Fruit fly (Drosophila melanogaster) whole organism, embryonic: ENCODE data around the gene Ostgamma.
A peak's percentile ranks its signal among the peaks of the same experiment; 100 is the strongest.

ENCODE experiments used
- Bdp1 ChIP-seq: fragments of 200-800 bp; sonication (Bioruptor generic); optimal IDR thresholded peaks from 3 replicates; lab custom pipeline; 2016; ENCODE audit warnings: missing biosample characterization, missing genetic modification characterization
- CG10209 ChIP-seq: fragments of 200-800 bp; sonication (Bioruptor generic); optimal IDR thresholded peaks from 3 replicates; lab custom pipeline; 2017; ENCODE audit warnings: missing biosample characterization, mild to moderate bottlenecking, missing genetic modification characterization, missing genetic modification reagents
- CG10979 ChIP-seq: fragments of 200-800 bp; sonication (Bioruptor generic); optimal IDR thresholded peaks from 2 replicates; lab custom pipeline; 2018; ENCODE audit warnings: missing biosample characterization, mild to moderate bottlenecking, missing genetic modification characterization, moderate library complexity
- CG12219 ChIP-seq: fragments of 200-800 bp; sonication (Bioruptor generic); optimal IDR thresholded peaks from 3 replicates; lab custom pipeline; 2018; ENCODE audit warnings: missing biosample characterization, mild to moderate bottlenecking, missing genetic modification characterization
- CG12769 ChIP-seq: fragments of 200-800 bp; sonication (Bioruptor generic); optimal IDR thresholded peaks from 2 replicates; lab custom pipeline; 2019; ENCODE audit warnings: missing biosample characterization, mild to moderate bottlenecking, missing genetic modification characterization, moderate library complexity
- CG14710 ChIP-seq: fragments of 200-800 bp; sonication (Bioruptor generic); optimal IDR thresholded peaks from 3 replicates; lab custom pipeline; 2019; ENCODE audit warnings: missing biosample characterization, mild to moderate bottlenecking, missing genetic modification characterization, moderate library complexity
- CG17186 ChIP-seq: fragments of 200-800 bp; sonication (Bioruptor generic); optimal IDR thresholded peaks from 3 replicates; lab custom pipeline; 2017; ENCODE audit warnings: missing biosample characterization, missing genetic modification reagents, missing genetic modification characterization
- CG1792 ChIP-seq: fragments of 200-800 bp; sonication (Bioruptor generic); optimal IDR thresholded peaks from 2 replicates; lab custom pipeline; 2016; ENCODE audit warnings: missing biosample characterization, missing genetic modification characterization
- CG18619 ChIP-seq: fragments of 200-800 bp; sonication (Bioruptor generic); optimal IDR thresholded peaks from 3 replicates; lab custom pipeline; 2017; ENCODE audit warnings: missing biosample characterization, mild to moderate bottlenecking, missing genetic modification characterization
- CG2712 ChIP-seq: fragments of 200-800 bp; optimal IDR thresholded peaks from 3 replicates; lab custom pipeline; 2019; ENCODE audit warnings: missing biosample characterization, mild to moderate bottlenecking, missing genetic modification characterization, moderate library complexity
- CG34422 ChIP-seq: fragments of 200-800 bp; sonication (Bioruptor generic); IDR thresholded peaks from 3 replicates; pipeline ENCODE4 v1.3.6; 2022; ENCODE audit warnings: missing biosample characterization, missing genetic modification characterization
- CG42726 ChIP-seq: fragments of 200-800 bp; sonication (Bioruptor generic); IDR thresholded peaks from 2 replicates; pipeline ENCODE4 v1.3.6; 2022; ENCODE audit warnings: missing biosample characterization, missing genetic modification characterization; ENCODE audit not compliant: partially characterized antibody
- CG9437 ChIP-seq: fragments of 200-800 bp; sonication (Bioruptor generic); optimal IDR thresholded peaks from 2 replicates; lab custom pipeline; 2018; ENCODE audit warnings: missing biosample characterization, mild to moderate bottlenecking, missing genetic modification characterization
- CG9727 ChIP-seq: fragments of 200-800 bp; sonication (Bioruptor generic); optimal IDR thresholded peaks from 3 replicates; lab custom pipeline; 2017; ENCODE audit warnings: missing biosample characterization, mild to moderate bottlenecking, missing genetic modification characterization
- CHES-1-like ChIP-seq: fragments of 200-800 bp; sonication (Bioruptor generic); optimal IDR thresholded peaks from 2 replicates; lab custom pipeline; 2016; ENCODE audit warnings: missing biosample characterization, missing genetic modification characterization
- CoRest ChIP-seq: fragments of 200-800 bp; sonication (Bioruptor generic); optimal IDR thresholded peaks from 3 replicates; lab custom pipeline; 2018; ENCODE audit warnings: missing biosample characterization, mild to moderate bottlenecking, missing genetic modification characterization, moderate library complexity
- Dfd ChIP-seq, 2 experiments: fragments of >200 bp; optimal IDR thresholded peaks; 2 replicates each; lab custom pipeline; 2017; ENCODE audit warnings: missing biosample characterization in 2 of 2, missing genetic modification characterization in 2 of 2
- Hmr ChIP-seq: fragments of 200-800 bp; sonication (Bioruptor generic); optimal IDR thresholded peaks from 3 replicates; lab custom pipeline; 2017; ENCODE audit warnings: mild to moderate bottlenecking, missing biosample characterization, missing genetic modification reagents, missing genetic modification characterization
- Hr39 ChIP-seq: fragments of >200 bp; optimal IDR thresholded peaks from 2 replicates; lab custom pipeline; 2017
- Jarid2 ChIP-seq: fragments of 200-800 bp; sonication (Bioruptor generic); optimal IDR thresholded peaks from 3 replicates; lab custom pipeline; 2017; ENCODE audit warnings: mild to moderate bottlenecking, missing biosample characterization, missing genetic modification reagents, missing genetic modification characterization
- MTF-1 ChIP-seq: fragments of 200-800 bp; sonication (Bioruptor generic); optimal IDR thresholded peaks from 2 replicates; lab custom pipeline; 2018; ENCODE audit warnings: missing biosample characterization, mild to moderate bottlenecking, missing genetic modification characterization, borderline replicate concordance
- Med ChIP-seq: fragments of 200-800 bp; sonication (Bioruptor generic); peaks from one replicate; lab custom pipeline; 2016; ENCODE audit warnings: missing biosample characterization, missing genetic modification characterization, mild to moderate bottlenecking, inconsistent platforms, moderate library complexity
- Opbp ChIP-seq: fragments of 200-800 bp; sonication (Bioruptor generic); IDR thresholded peaks from 3 replicates; pipeline ENCODE4 v1.3.6; 2022; ENCODE audit warnings: missing biosample characterization, missing genetic modification characterization; ENCODE audit not compliant: partially characterized antibody
- Ravus ChIP-seq: fragments of 200-800 bp; sonication (Bioruptor generic); IDR thresholded peaks from 2 replicates; pipeline ENCODE4 v1.3.6; 2022; ENCODE audit warnings: missing biosample characterization, missing genetic modification characterization
- Scr ChIP-seq: fragments of 200-800 bp; sonication (Bioruptor generic); IDR thresholded peaks from 2 replicates; pipeline ENCODE4 v1.3.6; 2022; ENCODE audit warnings: missing biosample characterization, missing genetic modification characterization; ENCODE audit not compliant: partially characterized antibody
- Sox102F ChIP-seq: fragments of 200-800 bp; sonication (Bioruptor generic); optimal IDR thresholded peaks from 2 replicates; lab custom pipeline; 2018; ENCODE audit warnings: missing biosample characterization, mild to moderate bottlenecking, missing genetic modification characterization, moderate library complexity
- Vsx1 ChIP-seq: fragments of 200-800 bp; sonication (Bioruptor generic); optimal IDR thresholded peaks from 2 replicates; lab custom pipeline; 2017; ENCODE audit warnings: missing biosample characterization, mild to moderate bottlenecking, missing genetic modification characterization, missing genetic modification reagents
- Xrp1 ChIP-seq: fragments of 200-800 bp; sonication (Bioruptor generic); IDR thresholded peaks from 2 replicates; pipeline ENCODE4 v1.3.6; 2022; ENCODE audit warnings: missing biosample characterization, missing genetic modification characterization
- al ChIP-seq: fragments of 200-800 bp; sonication (Bioruptor generic); IDR thresholded peaks from 2 replicates; pipeline ENCODE4 v1.3.6; 2022; ENCODE audit warnings: missing biosample characterization, missing genetic modification characterization
- amos ChIP-seq: fragments of 200-800 bp; sonication (Bioruptor generic); IDR thresholded peaks from 2 replicates; pipeline ENCODE4 v1.3.6; 2022; ENCODE audit warnings: missing biosample characterization, missing genetic modification characterization; ENCODE audit not compliant: partially characterized antibody
- aop ChIP-seq: fragments of 200-800 bp; sonication (Bioruptor generic); IDR thresholded peaks from 2 replicates; pipeline ENCODE4 v1.3.6; 2022; ENCODE audit warnings: missing biosample characterization, missing genetic modification characterization
- bsh ChIP-seq, 2 experiments: fragments of 200-800 bp; sonication (Bioruptor generic); optimal IDR thresholded peaks; 2 replicates each; lab custom pipeline; 2017 to 2018; ENCODE audit warnings: mild to moderate bottlenecking in 2 of 2, missing biosample characterization in 2 of 2, missing genetic modification characterization in 2 of 2, moderate library complexity in 1 of 2
- cato ChIP-seq: fragments of 200-800 bp; sonication (Bioruptor generic); optimal IDR thresholded peaks from 2 replicates; lab custom pipeline; 2016; ENCODE audit warnings: missing biosample characterization, missing genetic modification characterization, borderline replicate concordance
- chinmo ChIP-seq: fragments of 200-800 bp; sonication (Bioruptor generic); IDR thresholded peaks from 4 replicates; pipeline ENCODE4 v1.3.6; 2022; ENCODE audit warnings: missing biosample characterization, missing genetic modification characterization; ENCODE audit not compliant: partially characterized antibody
- corto ChIP-seq: fragments of 200-800 bp; sonication (Bioruptor generic); optimal IDR thresholded peaks from 2 replicates; lab custom pipeline; 2016; ENCODE audit warnings: missing biosample characterization, mild to moderate bottlenecking, missing genetic modification characterization, moderate library complexity
- crol ChIP-seq: fragments of 200-800 bp; sonication (Bioruptor generic); IDR thresholded peaks from 2 replicates; pipeline ENCODE4 v1.3.6; 2022; ENCODE audit warnings: missing biosample characterization, missing genetic modification characterization
- dan ChIP-seq: fragments of 200-800 bp; sonication (Bioruptor generic); IDR thresholded peaks from 2 replicates; pipeline ENCODE4 v1.3.6; 2022; ENCODE audit warnings: missing biosample characterization, missing genetic modification characterization
- dm ChIP-seq: fragments of 200-800 bp; sonication (Bioruptor generic); optimal IDR thresholded peaks from 3 replicates; lab custom pipeline; 2016; ENCODE audit warnings: missing biosample characterization, missing genetic modification characterization
- dmrt99B ChIP-seq: fragments of 200-800 bp; sonication (Bioruptor generic); optimal IDR thresholded peaks from 2 replicates; lab custom pipeline; 2018; ENCODE audit warnings: missing biosample characterization, mild to moderate bottlenecking, missing genetic modification characterization, moderate library complexity
- hkb ChIP-seq, 2 experiments: fragments of 200-800 bp in 1 of 2; fragments of >200 bp in 1 of 2; sonication (Bioruptor generic) in 1 of 2; IDR thresholded peaks in 1 of 2; optimal IDR thresholded peaks in 1 of 2; 2 replicates each; pipeline versions ENCODE4 v1.3.6 to Lab custom; 2017 to 2022; ENCODE audit warnings: missing biosample characterization in 1 of 2, missing genetic modification characterization in 1 of 2
- nom ChIP-seq: fragments of 200-800 bp; sonication (Bioruptor generic); optimal IDR thresholded peaks from 2 replicates; lab custom pipeline; 2017; ENCODE audit warnings: missing biosample characterization, missing genetic modification characterization, mild to moderate bottlenecking, moderate library complexity, missing genetic modification reagents
- sens ChIP-seq: fragments of 200-800 bp; sonication (Bioruptor generic); peaks from one replicate; lab custom pipeline; 2016; ENCODE audit warnings: missing biosample characterization, missing genetic modification characterization
- sim ChIP-seq: fragments of 200-800 bp; sonication (Bioruptor generic); IDR thresholded peaks from 2 replicates; pipeline ENCODE4 v1.3.6; 2022; ENCODE audit warnings: missing biosample characterization, missing genetic modification characterization
- so ChIP-seq: fragments of 200-800 bp; sonication (Bioruptor generic); IDR thresholded peaks from 3 replicates; pipeline ENCODE4 v1.3.6; 2022; ENCODE audit warnings: missing biosample characterization, missing genetic modification characterization
- tin ChIP-seq: fragments of 200-800 bp; sonication (Bioruptor generic); optimal IDR thresholded peaks from 3 replicates; lab custom pipeline; 2016; ENCODE audit warnings: missing biosample characterization, missing genetic modification characterization
- tll ChIP-seq, 2 experiments: fragments of 200-800 bp in 1 of 2; fragments of >200 bp in 1 of 2; sonication (Bioruptor generic) in 1 of 2; optimal IDR thresholded peaks; 2 replicates each; lab custom pipeline; 2017 to 2019; ENCODE audit warnings: missing biosample characterization in 2 of 2, missing genetic modification characterization in 2 of 2, mild to moderate bottlenecking in 1 of 2, moderate library complexity in 1 of 2
- vnd ChIP-seq: fragments of 200-800 bp; sonication (Bioruptor generic); IDR thresholded peaks from 3 replicates; pipeline ENCODE4 v1.3.6; 2022; ENCODE audit warnings: missing biosample characterization, missing genetic modification characterization; ENCODE audit not compliant: partially characterized antibody
- wor ChIP-seq: fragments of 200-800 bp; sonication (Bioruptor generic); IDR thresholded peaks from 2 replicates; pipeline ENCODE4 v1.3.6; 2022; ENCODE audit warnings: missing biosample characterization, missing genetic modification characterization

Ostgamma gene

DNA sequence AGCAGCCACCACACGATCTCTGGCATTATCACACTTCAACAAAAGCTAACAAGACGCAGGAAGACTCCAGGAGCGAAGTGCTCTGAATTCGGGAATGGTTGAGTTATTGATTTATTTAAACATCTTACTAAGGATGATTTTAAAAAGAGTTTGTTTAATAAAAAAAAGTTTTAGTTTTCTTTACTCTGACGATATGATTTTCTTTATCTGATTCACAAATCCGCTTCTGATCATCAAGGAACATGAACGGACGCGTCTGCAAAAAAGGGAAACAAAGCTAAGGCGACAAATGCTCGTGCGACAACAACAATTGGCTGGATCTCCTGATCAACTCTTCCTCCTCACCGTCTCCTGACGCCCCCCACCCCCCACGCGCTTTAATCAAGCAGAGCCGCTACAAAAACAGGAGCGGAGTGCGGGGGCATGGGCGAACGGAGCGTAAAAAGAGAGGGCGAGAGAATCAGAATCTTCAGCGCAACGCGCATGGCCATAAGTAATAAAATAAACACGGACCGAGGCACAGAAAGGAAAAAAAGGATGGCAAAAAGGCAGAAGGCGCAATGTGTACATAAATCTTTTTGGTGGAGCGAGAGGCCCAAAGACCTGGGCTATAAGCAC lies 8.7 kb downstream of the Ostgamma start:
- TF ChIP-seq bsh (GFP tag; optimal IDR thresholded peaks at IDR 0.05; lab: Kevin White, UChicago) (peak in 1 of 2 experiments; percentile 68), amos (peak; percentile 25; the same call in 1 of the 2 replicates), Ravus (no peak), wor (GFP tag; lab: Robert Waterston, UW) (no peak), sens (GFP tag; lab: Kevin White, UChicago) (peak; percentile 38), vnd (GFP tag; lab: Robert Waterston, UW) (no peak), MTF-1 (GFP tag; lab: Kevin White, UChicago) (no peak), CG34422 (no peak), CHES-1-like (GFP tag; lab: Kevin White, UChicago) (no peak), Hr39 (lab: Kevin White, UChicago) (no peak), CG42726 (no peak), Vsx1 (GFP tag; lab: Kevin White, UChicago) (no peak), tin (GFP tag; lab: Kevin White, UChicago) (no peak), dm (no peak), CoRest (tag; lab: Kevin White, UChicago) (no peak), chinmo (GFP tag; lab: Robert Waterston, UW) (0 out of 4 replicates have a peak, but pooled peaks have one; percentile 47), Bdp1 (GFP tag; lab: Kevin White, UChicago) (no peak), Hmr (GFP tag; lab: Kevin White, UChicago) (no peak), crol (GFP tag; lab: Robert Waterston, UW) (peak; percentile 75), Xrp1 (GFP tag; lab: Robert Waterston, UW) (peak; percentile 15; the same call in 1 of the 2 replicates), Sox102F (GFP tag; lab: Kevin White, UChicago) (no peak), aop (GFP tag; lab: Robert Waterston, UW) (no peak), hkb (optimal IDR thresholded peaks at IDR 0.05; lab: Kevin White, UChicago) (no peak), hkb (GFP tag; IDR thresholded peaks at IDR 0.05; lab: Robert Waterston, UW) (0 out of 2 replicates have a peak, but pooled peaks have one; percentile 22), CG10979 (peak; percentile 19), CG1792 (GFP tag; lab: Kevin White, UChicago) (no peak), CG12769 (tag; lab: Kevin White, UChicago) (no peak), CG12219 (GFP tag; lab: Kevin White, UChicago) (no peak), dan (GFP tag; lab: Robert Waterston, UW) (no peak), Dfd (GFP tag; optimal IDR thresholded peaks at IDR 0.05; lab: Kevin White, UChicago) (no peak), Opbp (GFP tag; lab: Robert Waterston, UW) (peak; percentile 31; the same call in 1 of the 3 replicates), CG2712 (peak; percentile 25), nom (peak; percentile 93), CG9437 (GFP tag; lab: Kevin White, UChicago) (no peak), tll (GFP tag; optimal IDR thresholded peaks at IDR 0.05; lab: Kevin White, UChicago) (no peak), CG10209 (GFP tag; lab: Kevin White, UChicago) (no peak), CG9727 (GFP tag; lab: Kevin White, UChicago) (peak; percentile 10), cato (no peak), CG18619 (GFP tag; lab: Kevin White, UChicago) (no peak), corto (GFP tag; lab: Kevin White, UChicago) (peak; percentile 65), CG17186 (GFP tag; lab: Kevin White, UChicago) (no peak), CG14710 (peak; percentile 7), Scr (0 out of 2 replicates have a peak, but pooled peaks have one; percentile 23), Med (GFP tag; lab: Kevin White, UChicago) (peak; percentile 34), Jarid2 (GFP tag; lab: Kevin White, UChicago) (no peak), sim (0 out of 2 replicates have a peak, but pooled peaks have one; percentile 3), al (no peak), so (GFP tag; lab: Robert Waterston, UW) (no peak), dmrt99B (tag; lab: Kevin White, UChicago) (no peak)
